Worm (Caenorhabditis elegans) whole organism, L1 larva: ENCODE data around the gene aex-4.
A peak's percentile ranks its signal among the peaks of the same experiment; 100 is the strongest.

Experiments used
- C16A3.4 ChIP-seq: fragments of 150-350 bp; optimal IDR thresholded peaks from 2 replicates; lab custom pipeline; 2014; ENCODE audit warnings: missing biosample characterization, missing genetic modification characterization
- F16B12.6 ChIP-seq: fragments of 150-350 bp; optimal IDR thresholded peaks from 2 replicates; lab custom pipeline; 2014; ENCODE audit warnings: missing biosample characterization, missing genetic modification characterization
- aha-1 ChIP-seq: fragments of 150-350 bp; optimal IDR thresholded peaks from 2 replicates; lab custom pipeline; 2014; ENCODE audit warnings: missing biosample characterization, missing genetic modification characterization
- alr-1 ChIP-seq: fragments of 200-800 bp; sonication (Bioruptor generic); optimal IDR thresholded peaks from 2 replicates; lab custom pipeline; 2018; ENCODE audit warnings: borderline replicate concordance, mild to moderate bottlenecking, missing genetic modification characterization, missing compliant biosample characterization
- blmp-1 ChIP-seq: fragments of 150-350 bp; optimal IDR thresholded peaks from 2 replicates; lab custom pipeline; 2014; ENCODE audit warnings: missing biosample characterization, missing genetic modification characterization
- ceh-63 ChIP-seq: fragments of 200-800 bp; sonication (Bioruptor generic); optimal IDR thresholded peaks from 2 replicates; lab custom pipeline; 2018; ENCODE audit warnings: mild to moderate bottlenecking, missing genetic modification characterization, missing compliant biosample characterization
- ceh-8 ChIP-seq: fragments of 200-800 bp; sonication (Bioruptor generic); optimal IDR thresholded peaks from 2 replicates; lab custom pipeline; 2018; ENCODE audit warnings: mild to moderate bottlenecking, missing genetic modification characterization, moderate library complexity, missing compliant biosample characterization
- ceh-82 ChIP-seq, 3 experiments: fragments of 150-350 bp in 1 of 3; sonication (generic microtip) in 2 of 3; optimal IDR thresholded peaks; 2 replicates each; lab custom pipeline; 2014 to 2017; ENCODE audit warnings: missing biosample characterization in 3 of 3, missing genetic modification characterization in 3 of 3
- ceh-90 ChIP-seq: sonication (generic microtip); optimal IDR thresholded peaks from 2 replicates; lab custom pipeline; 2016; ENCODE audit warnings: missing genetic modification characterization, missing compliant biosample characterization
- dpl-1 ChIP-seq, 3 experiments: fragments of 150-350 bp in 2 of 3; sonication (generic microtip) in 1 of 3; optimal IDR thresholded peaks; 2 replicates each; lab custom pipeline; 2014 to 2017; ENCODE audit warnings: missing biosample characterization in 3 of 3, missing genetic modification characterization in 3 of 3, missing genetic modification reagents in 3 of 3
- dsc-1 ChIP-seq: sonication (generic microtip); optimal IDR thresholded peaks from 2 replicates; lab custom pipeline; 2016; ENCODE audit warnings: mild to moderate bottlenecking, missing genetic modification characterization, missing compliant biosample characterization
- efl-1 ChIP-seq, 4 experiments: fragments of 150-350 bp; optimal IDR thresholded peaks in 3 of 4; peaks in 1 of 4; 1 replicate in 1 of 4; 2 replicates in 3 of 4; lab custom pipeline; 2014; ENCODE audit warnings: missing biosample characterization in 2 of 4, missing genetic modification characterization in 2 of 4, missing genetic modification reagents in 2 of 4
- efl-3 ChIP-seq: fragments of 200-800 bp; sonication (Bioruptor generic); optimal IDR thresholded peaks from 2 replicates; lab custom pipeline; 2018; ENCODE audit warnings: mild to moderate bottlenecking, missing genetic modification characterization, missing compliant biosample characterization
- egl-13 ChIP-seq: sonication (generic microtip); optimal IDR thresholded peaks from 2 replicates; lab custom pipeline; 2016; ENCODE audit warnings: missing genotype, missing genetic modification reagents, missing genetic modification characterization, missing compliant biosample characterization
- elt-2 ChIP-seq: sonication (generic microtip); optimal IDR thresholded peaks from 2 replicates; lab custom pipeline; 2016; ENCODE audit warnings: missing genetic modification characterization, mild to moderate bottlenecking, inconsistent platforms, missing compliant biosample characterization, missing genetic modification reagents
- ets-5 ChIP-seq: fragments of 200-800 bp; sonication (Bioruptor generic); IDR thresholded peaks from 2 replicates; pipeline ENCODE4 v1.3.6; 2022; ENCODE audit warnings: missing genetic modification characterization, missing compliant biosample characterization
- fkh-4 ChIP-seq: sonication (generic microtip); optimal IDR thresholded peaks from 2 replicates; lab custom pipeline; 2016; ENCODE audit warnings: missing compliant biosample characterization, missing genetic modification characterization, borderline replicate concordance
- hlh-17 ChIP-seq: fragments of 200-800 bp; sonication (Bioruptor generic); optimal IDR thresholded peaks from 2 replicates; lab custom pipeline; 2018; ENCODE audit warnings: missing genetic modification characterization, mild to moderate bottlenecking, missing compliant biosample characterization, moderate library complexity, borderline replicate concordance
- hlh-4 ChIP-seq: sonication (generic microtip); optimal IDR thresholded peaks from 2 replicates; lab custom pipeline; 2016; ENCODE audit warnings: mild to moderate bottlenecking, missing genetic modification characterization, missing compliant biosample characterization
- isw-1 ChIP-seq: fragments of 200-800 bp; sonication (Bioruptor generic); IDR thresholded peaks from 2 replicates; pipeline ENCODE4 v1.3.6; 2022; ENCODE audit warnings: missing genetic modification characterization, missing compliant biosample characterization
- lin-13 ChIP-seq: fragments of 150-350 bp; optimal IDR thresholded peaks from 2 replicates; lab custom pipeline; 2014; ENCODE audit warnings: missing biosample characterization, missing genetic modification reagents, missing genetic modification characterization
- lin-14 ChIP-seq: fragments of 200-800 bp; sonication (Bioruptor generic); optimal IDR thresholded peaks from 2 replicates; lab custom pipeline; 2018; ENCODE audit warnings: mild to moderate bottlenecking, missing genetic modification characterization, moderate library complexity, missing compliant biosample characterization
- lin-15B ChIP-seq: fragments of 150-350 bp; sonication (generic microtip); optimal IDR thresholded peaks from 3 replicates; lab custom pipeline; 2014; ENCODE audit warnings: missing biosample characterization, missing genetic modification characterization
- lin-35 ChIP-seq, 2 experiments: fragments of 150-350 bp; optimal IDR thresholded peaks; 2 replicates each; lab custom pipeline; 2014; ENCODE audit warnings: missing biosample characterization in 2 of 2, missing genetic modification characterization in 2 of 2, missing genetic modification reagents in 2 of 2
- lsy-2 ChIP-seq, 2 experiments: fragments of 150-350 bp; optimal IDR thresholded peaks; 2 replicates each; lab custom pipeline; 2014; ENCODE audit warnings: missing biosample characterization in 2 of 2, missing genetic modification characterization in 2 of 2
- mab-9 ChIP-seq: fragments of 200-800 bp; sonication (Bioruptor generic); IDR thresholded peaks from 2 replicates; pipeline ENCODE4 v1.3.6; 2022; ENCODE audit warnings: missing genetic modification reagents, missing genetic modification characterization, missing compliant biosample characterization
- mdl-1 ChIP-seq, 2 experiments: fragments of 150-350 bp; optimal IDR thresholded peaks; 2 replicates each; lab custom pipeline; 2014 to 2017; ENCODE audit warnings: missing biosample characterization in 2 of 2, missing genetic modification characterization in 2 of 2, inconsistent platforms in 1 of 2
- mef-2 ChIP-seq: fragments of 150-350 bp; optimal IDR thresholded peaks from 2 replicates; lab custom pipeline; 2014; ENCODE audit warnings: missing biosample characterization, missing genetic modification characterization
- mep-1 ChIP-seq: fragments of 150-350 bp; optimal IDR thresholded peaks from 2 replicates; lab custom pipeline; 2014; ENCODE audit warnings: missing biosample characterization, missing genetic modification characterization
- nhr-11 ChIP-seq: fragments of 150-350 bp; optimal IDR thresholded peaks from 2 replicates; lab custom pipeline; 2014; ENCODE audit warnings: missing biosample characterization, missing genetic modification characterization
- nhr-20 ChIP-seq: sonication (generic microtip); optimal IDR thresholded peaks from 2 replicates; lab custom pipeline; 2016; ENCODE audit warnings: mild to moderate bottlenecking, missing genetic modification characterization, missing compliant biosample characterization
- nhr-237 ChIP-seq: fragments of 150-350 bp; optimal IDR thresholded peaks from 2 replicates; lab custom pipeline; 2014; ENCODE audit warnings: missing biosample characterization, missing genetic modification characterization
- nhr-47 ChIP-seq: sonication (generic microtip); optimal IDR thresholded peaks from 2 replicates; lab custom pipeline; 2016; ENCODE audit warnings: mild to moderate bottlenecking, missing genetic modification characterization, moderate library complexity, missing compliant biosample characterization
- nhr-71 ChIP-seq: sonication (generic microtip); optimal IDR thresholded peaks from 2 replicates; lab custom pipeline; 2016; ENCODE audit warnings: mild to moderate bottlenecking, missing genetic modification characterization, moderate library complexity, missing compliant biosample characterization
- nhr-76 ChIP-seq: sonication (generic microtip); optimal IDR thresholded peaks from 2 replicates; lab custom pipeline; 2017; ENCODE audit warnings: missing biosample characterization, missing genetic modification characterization
- nhr-85 ChIP-seq: sonication (generic microtip); peaks from one replicate; lab custom pipeline; 2016; ENCODE audit warnings: missing genetic modification characterization, inconsistent platforms, missing compliant biosample characterization
- nhr-90 ChIP-seq: sonication (generic microtip); optimal IDR thresholded peaks from 2 replicates; lab custom pipeline; 2016; ENCODE audit warnings: mild to moderate bottlenecking, missing genetic modification characterization, missing compliant biosample characterization; ENCODE audit not compliant: poor library complexity
- pag-3 ChIP-seq: sonication (generic microtip); optimal IDR thresholded peaks from 2 replicates; lab custom pipeline; 2017; ENCODE audit warnings: missing genetic modification characterization, mild to moderate bottlenecking, missing compliant biosample characterization, antibody characterized with exemption, borderline replicate concordance; ENCODE audit not compliant: insufficient read depth
- pqm-1 ChIP-seq: sonication (generic microtip); optimal IDR thresholded peaks from 3 replicates; lab custom pipeline; 2017; ENCODE audit warnings: missing biosample characterization, missing genetic modification characterization
- rnt-1 ChIP-seq: sonication (generic microtip); optimal IDR thresholded peaks from 2 replicates; lab custom pipeline; 2016; ENCODE audit warnings: mild to moderate bottlenecking, missing genetic modification characterization, moderate library complexity, missing compliant biosample characterization
- skn-1 ChIP-seq: fragments of 150-350 bp; optimal IDR thresholded peaks from 2 replicates; lab custom pipeline; 2014; ENCODE audit warnings: missing biosample characterization, missing genetic modification characterization
- snpc-4 ChIP-seq: fragments of 150-350 bp; optimal IDR thresholded peaks from 2 replicates; lab custom pipeline; 2014; ENCODE audit warnings: missing biosample characterization, missing genetic modification characterization
- snu-23 ChIP-seq: sonication (generic microtip); optimal IDR thresholded peaks from 2 replicates; lab custom pipeline; 2016; ENCODE audit warnings: missing genetic modification characterization, missing compliant biosample characterization
- swsn-7 ChIP-seq: sonication (generic microtip); optimal IDR thresholded peaks from 2 replicates; lab custom pipeline; 2016; ENCODE audit warnings: missing genetic modification characterization, missing compliant biosample characterization
- tbx-2 ChIP-seq: sonication (generic microtip); optimal IDR thresholded peaks from 2 replicates; lab custom pipeline; 2016; ENCODE audit warnings: missing genetic modification characterization, missing compliant biosample characterization
- unc-130 ChIP-seq: fragments of 150-350 bp; optimal IDR thresholded peaks from 2 replicates; lab custom pipeline; 2017; ENCODE audit warnings: missing biosample characterization, missing genetic modification characterization, inconsistent platforms
- unc-30 ChIP-seq: sonication (generic microtip); optimal IDR thresholded peaks from 2 replicates; lab custom pipeline; 2017; ENCODE audit warnings: missing biosample characterization, missing genetic modification characterization
- zag-1 ChIP-seq: fragments of 150-350 bp; optimal IDR thresholded peaks from 2 replicates; lab custom pipeline; 2014; ENCODE audit warnings: missing biosample characterization, missing genetic modification characterization
- ztf-11 ChIP-seq, 2 experiments: sonication (generic microtip); optimal IDR thresholded peaks; 2 replicates each; lab custom pipeline; 2016 to 2017; ENCODE audit warnings: missing genetic modification characterization in 2 of 2, missing biosample characterization in 1 of 2, missing compliant biosample characterization in 1 of 2

Gene aex-4

ce11 chrX:3768717-3769116 lies 39.6 kb downstream of the aex-4 start, which contains the start of gene F47B7.5:
Gene F47B7.5, minus strand, starts transcription at chrX:3768817.
- TF ChIP-seq swsn-7 (tag; lab: Kevin White, UChicago), result no peak
- TF ChIP-seq lsy-2 (tag; optimal IDR thresholded peaks at IDR 0.05; lab: Kevin White, UChicago), result no peak
- no peak for TF ChIP-seq F16B12.6 (tag; lab: Kevin White, UChicago)
- no peak for TF ChIP-seq nhr-85
- no peak for TF ChIP-seq lin-15B
- TF ChIP-seq nhr-76 (tag; lab: Kevin White, UChicago), result no peak
- TF ChIP-seq aha-1 (tag; lab: Kevin White, UChicago), result no peak
- TF ChIP-seq lin-13 (GFP tag; lab: Kevin White, UChicago), result no peak
- no peak for TF ChIP-seq ztf-11 (tag; optimal IDR thresholded peaks at IDR 0.05; lab: Kevin White, UChicago)
- TF ChIP-seq zag-1, result no peak
- no peak for TF ChIP-seq ceh-63
- TF ChIP-seq nhr-47, result no peak
- TF ChIP-seq pqm-1, result no peak
- TF ChIP-seq efl-3 (GFP tag; lab: Kevin White, UChicago), result no peak
- no peak for TF ChIP-seq mep-1 (tag; lab: Kevin White, UChicago)
- TF ChIP-seq nhr-237 (tag; lab: Kevin White, UChicago), result no peak
- no peak for TF ChIP-seq pag-3 (tag; lab: Kevin White, UChicago)

- TF ChIP-seq dsc-1 (tag; lab: Kevin White, UChicago), result peak; percentile 39
- no peak for TF ChIP-seq fkh-4 (tag; lab: Kevin White, UChicago)
- TF ChIP-seq hlh-4, result no peak
- TF ChIP-seq skn-1 (tag; lab: Kevin White, UChicago), result no peak
- TF ChIP-seq efl-1 (optimal IDR thresholded peaks at IDR 0.05; lab: Kevin White, UChicago), result peak in 1 of 2 experiments; percentile 6
- TF ChIP-seq efl-1 (GFP tag; optimal IDR thresholded peaks at IDR 0.05 in 1 of 2; lab: Kevin White, UChicago), result peak in 1 of 2 experiments; percentile 61
- TF ChIP-seq egl-13, result no peak
- TF ChIP-seq efl-3 (GFP tag; lab: Kevin White, UChicago), result no peak
- TF ChIP-seq rnt-1, result peak; percentile 25
- TF ChIP-seq mep-1 (tag; lab: Kevin White, UChicago), result peak; percentile 69
- TF ChIP-seq tbx-2 (tag; lab: Kevin White, UChicago), result peak; percentile 32
- TF ChIP-seq snpc-4 (tag; lab: Kevin White, UChicago), result peak; percentile 13
- TF ChIP-seq mdl-1 (tag; optimal IDR thresholded peaks at IDR 0.05; lab: Kevin White, UChicago), result no peak
- peak; percentile 57 for TF ChIP-seq nhr-71 (tag; lab: Kevin White, UChicago)
- peak in 1 of 3 experiments; percentile 5 for TF ChIP-seq dpl-1 (GFP tag; optimal IDR thresholded peaks at IDR 0.05; lab: Kevin White, UChicago)
- peak; percentile 7 for TF ChIP-seq nhr-90 (tag; lab: Kevin White, UChicago)
- TF ChIP-seq unc-30 (tag; lab: Kevin White, UChicago), result no peak
- peak; percentile 31 for TF ChIP-seq nhr-20 (tag; lab: Kevin White, UChicago)
- TF ChIP-seq lin-14 (GFP tag; lab: Kevin White, UChicago), result peak; percentile 58
- TF ChIP-seq ceh-82 (tag; optimal IDR thresholded peaks at IDR 0.05; lab: Kevin White, UChicago), result no peak
- TF ChIP-seq lin-35 (GFP tag; optimal IDR thresholded peaks at IDR 0.05; lab: Kevin White, UChicago), result peak in 1 of 2 experiments; percentile 35
- no peak for TF ChIP-seq isw-1 (GFP tag; lab: Robert Waterston, UW)
- TF ChIP-seq ets-5, result no peak
- peak; percentile 42 to 52 for TF ChIP-seq lsy-2 (tag; optimal IDR thresholded peaks at IDR 0.05; lab: Kevin White, UChicago)
- no peak for TF ChIP-seq elt-2 (tag; lab: Kevin White, UChicago)
- no peak for TF ChIP-seq aha-1 (tag; lab: Kevin White, UChicago)
- no peak for TF ChIP-seq nhr-11
- peak; percentile 87 for TF ChIP-seq F16B12.6 (tag; lab: Kevin White, UChicago)
- no peak for TF ChIP-seq mab-9 (GFP tag; lab: Robert Waterston, UW)
- TF ChIP-seq blmp-1 (tag; lab: Kevin White, UChicago), result peak; percentile 52
- TF ChIP-seq snu-23 (GFP tag; lab: Kevin White, UChicago), result peak; percentile 57
- TF ChIP-seq nhr-237 (tag; lab: Kevin White, UChicago), result no peak
- TF ChIP-seq mef-2 (tag; lab: Kevin White, UChicago), result no peak
- TF ChIP-seq alr-1 (tag; lab: Kevin White, UChicago), result no peak
- no peak for TF ChIP-seq ceh-8
- TF ChIP-seq swsn-7 (tag; lab: Kevin White, UChicago), result peak; percentile 33
- peak; percentile 60 for TF ChIP-seq nhr-47
- no peak for TF ChIP-seq hlh-17
- no peak for TF ChIP-seq ceh-63
- peak; percentile 7 for TF ChIP-seq unc-130 (tag; lab: Kevin White, UChicago)
- peak; percentile 25 for TF ChIP-seq C16A3.4 (tag; lab: Kevin White, UChicago)
- no peak for TF ChIP-seq ceh-90 (tag; lab: Kevin White, UChicago)
Measured at ce11 chrX:3772405-3772804, 43.3 kb downstream of the aex-4 start, which contains the start of gene F47B7.2. Gene F47B7.2, plus strand, starts transcription at chrX:3772762.
